Fruit fly (Drosophila melanogaster) whole organism, wandering third instar larva: ENCODE measurements around the gene CG7368.

Experiments
- CG32264 ChIP-seq: fragments of 200-800 bp; sonication (Bioruptor generic); optimal IDR thresholded peaks from 2 replicates; lab custom pipeline; 2016; ENCODE audit warnings: missing biosample characterization, missing genetic modification characterization
- CG9705 ChIP-seq: fragments of 200-800 bp; sonication (Bioruptor generic); optimal IDR thresholded peaks from 2 replicates; lab custom pipeline; 2018; ENCODE audit warnings: missing biosample characterization, mild to moderate bottlenecking, missing genetic modification characterization
- Dfd ChIP-seq: fragments of >200 bp; optimal IDR thresholded peaks from 2 replicates; lab custom pipeline; 2017; ENCODE audit warnings: missing biosample characterization, missing genetic modification characterization
- Dif ChIP-seq: fragments of 200-275, 200-300 bp; sonication (Bioruptor generic); optimal IDR thresholded peaks from 2 replicates; lab custom pipeline; 2018; ENCODE audit warnings: missing biosample characterization, missing genetic modification characterization; ENCODE audit not compliant: partially characterized antibody
- Hnf4 ChIP-seq: fragments of 200-800 bp; sonication (Bioruptor generic); optimal IDR thresholded peaks from 2 replicates; lab custom pipeline; 2016; ENCODE audit warnings: missing biosample characterization, mild to moderate bottlenecking, missing genetic modification characterization
- Mio ChIP-seq: sonication (Bioruptor generic); optimal IDR thresholded peaks from 2 replicates; lab custom pipeline; 2016; ENCODE audit warnings: missing biosample characterization, missing genetic modification characterization
- Myc ChIP-seq: fragments of >200 bp; optimal IDR thresholded peaks from 2 replicates; lab custom pipeline; 2017
- Vsx2 ChIP-seq: fragments of 200-300, 225-300 bp; sonication (Bioruptor generic); optimal IDR thresholded peaks from 2 replicates; lab custom pipeline; 2018; ENCODE audit warnings: missing biosample characterization, missing genetic modification characterization; ENCODE audit not compliant: partially characterized antibody
- dmrt93B ChIP-seq: fragments of 200-800 bp; sonication (Bioruptor generic); optimal IDR thresholded peaks from 2 replicates; lab custom pipeline; 2018; ENCODE audit warnings: missing biosample characterization, mild to moderate bottlenecking, missing genetic modification characterization
- dsf ChIP-seq: sonication (Bioruptor generic); optimal IDR thresholded peaks from 2 replicates; lab custom pipeline; 2016; ENCODE audit warnings: missing biosample characterization, missing genetic modification characterization, borderline replicate concordance
- lola ChIP-seq: fragments of >200 bp; optimal IDR thresholded peaks from 2 replicates; lab custom pipeline; 2017; ENCODE audit warnings: missing biosample characterization, missing genetic modification characterization
- usp ChIP-seq: fragments of >200 bp; optimal IDR thresholded peaks from 2 replicates; lab custom pipeline; 2017; ENCODE audit warnings: missing biosample characterization, missing genetic modification characterization

- TF ChIP-seq lola (no peak), usp (GFP tag; lab: Kevin White, UChicago) (no peak), Myc (lab: Kevin White, UChicago) (no peak), CG9705 (no peak), Vsx2 (GFP tag; lab: Kevin White, UChicago) (no peak), dsf (no peak), Dfd (no peak), Dif (GFP tag; lab: Kevin White, UChicago) (no peak), Hnf4 (no peak), dmrt93B (no peak), CG32264 (GFP tag; lab: Kevin White, UChicago) (no peak), Mio (GFP tag; lab: Kevin White, UChicago) (no peak)
Measured at dm6 chr3L:11547302-11547994, 49.6 kb upstream of the CG7368 start.
